Fruit fly (Drosophila melanogaster): ENCODE data around the gene PH4alphaEFB.
A peak's percentile ranks its signal among the peaks of the same experiment; 100 is the strongest.

PH4alphaEFB gene

DNA sequence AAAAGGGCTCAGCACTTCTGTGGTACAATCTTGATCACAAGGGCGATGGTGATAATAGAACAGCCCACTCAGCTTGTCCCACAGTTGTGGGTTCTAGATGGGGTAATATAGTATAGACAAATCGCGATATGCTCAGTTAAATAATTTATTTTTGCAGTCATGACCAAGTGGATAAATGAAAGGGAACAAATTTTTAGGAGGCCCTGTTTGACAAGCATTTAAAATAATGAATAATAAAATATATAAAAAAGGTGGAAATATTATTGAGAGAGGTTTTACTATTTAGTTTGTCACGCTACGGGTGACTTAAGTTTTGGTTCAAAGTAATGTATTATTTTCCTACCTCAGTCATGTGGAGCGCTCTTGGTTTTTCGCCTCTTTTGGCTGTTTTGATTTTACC is 41.9 kb downstream of the PH4alphaEFB start, which contains the start of gene CG34041:
Gene CG34041 (plus strand): TSS at position 301 of the 400 bp plus-strand sequence.
- TF ChIP-seq Snoo (tag; optimal IDR thresholded peaks at IDR 0.05): no peak
- TF ChIP-seq CG8159 (tag; optimal IDR thresholded peaks at IDR 0.05): no peak
- no peak for TF ChIP-seq CG12605 (GFP tag; IDR thresholded peaks at IDR 0.05)

DNA sequence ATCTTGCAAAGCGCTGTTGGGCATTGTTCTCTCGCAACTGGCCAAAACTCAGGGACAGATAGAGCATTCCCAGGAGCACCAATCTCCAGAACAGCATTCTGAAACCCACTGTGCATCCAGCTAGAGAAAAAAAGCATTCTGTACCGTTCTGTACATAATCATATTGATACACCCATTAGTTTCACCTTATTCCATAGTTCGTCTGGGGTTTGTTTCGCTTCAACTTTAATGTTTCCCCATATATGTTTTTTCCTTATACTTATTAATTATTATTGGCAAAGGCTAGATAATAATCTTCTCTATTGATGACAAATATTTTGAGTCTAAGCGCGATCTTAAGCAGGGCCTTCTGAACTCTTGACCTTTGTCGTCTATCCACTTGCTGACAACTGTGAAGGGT is 46.3 kb downstream of the PH4alphaEFB start, which contains the start of gene PH4alphaNE2:
Gene PH4alphaNE2 (minus strand): TSS at position 101 of the 400 bp plus-strand sequence.
- TF ChIP-seq Ets98B (GFP tag; IDR thresholded peaks at IDR 0.05): no peak

DNA sequence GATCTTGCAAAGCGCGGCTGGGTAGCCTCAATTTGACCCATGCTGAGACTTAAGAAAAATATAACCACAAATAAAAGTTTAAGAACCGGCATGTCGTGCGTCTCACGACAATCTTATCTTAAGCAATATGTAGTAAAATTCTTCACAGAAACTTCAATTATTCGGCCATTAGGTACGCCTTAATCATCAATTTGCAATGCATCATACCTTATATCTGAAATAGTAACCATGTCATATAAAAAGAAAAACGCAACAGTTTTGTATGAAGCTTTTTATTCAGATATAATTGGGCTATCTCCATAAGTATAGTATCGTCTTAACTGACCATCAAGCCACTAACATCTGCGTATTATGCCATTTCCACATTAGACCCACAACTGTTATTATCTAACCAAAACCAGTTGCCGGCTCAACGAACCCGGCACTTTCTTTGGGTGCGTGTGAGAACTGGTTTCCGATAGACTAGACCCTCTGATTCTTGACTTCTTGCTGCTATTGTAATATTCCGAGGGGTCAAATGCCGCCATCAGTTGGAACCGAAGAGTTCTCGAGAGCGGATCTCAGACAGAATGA is 48.5 kb downstream of the PH4alphaEFB start, which contains the start of the genes CG31524 and CG9698:
Gene CG31524 (minus strand): TSS at position 101 of the 573 bp plus-strand sequence.
Gene CG9698 (plus strand): TSS at position 523 of the 573 bp plus-strand sequence.
- no peak for TF ChIP-seq CG9948 (tag; optimal IDR thresholded peaks at IDR 0.05)
- no peak for TF ChIP-seq Snoo (tag; optimal IDR thresholded peaks at IDR 0.05)
- TF ChIP-seq CG32121 (GFP tag; IDR thresholded peaks at IDR 0.05): no peak
- no peak for TF ChIP-seq CG8301 (tag; optimal IDR thresholded peaks at IDR 0.05)
- TF ChIP-seq CG10348 (GFP tag; IDR thresholded peaks at IDR 0.05): no peak
- TF ChIP-seq CG8159 (tag; optimal IDR thresholded peaks at IDR 0.05): no peak
- TF ChIP-seq rn (GFP tag; IDR thresholded peaks at IDR 0.05): no peak
- TF ChIP-seq fd96Ca (GFP tag; IDR thresholded peaks at IDR 0.05): no peak
- no peak for TF ChIP-seq Pif1A (GFP tag; optimal IDR thresholded peaks at IDR 0.05)
- no peak for TF ChIP-seq gl (tag; optimal IDR thresholded peaks at IDR 0.05)
- TF ChIP-seq CG13204 (GFP tag; optimal IDR thresholded peaks at IDR 0.05): no peak

DNA sequence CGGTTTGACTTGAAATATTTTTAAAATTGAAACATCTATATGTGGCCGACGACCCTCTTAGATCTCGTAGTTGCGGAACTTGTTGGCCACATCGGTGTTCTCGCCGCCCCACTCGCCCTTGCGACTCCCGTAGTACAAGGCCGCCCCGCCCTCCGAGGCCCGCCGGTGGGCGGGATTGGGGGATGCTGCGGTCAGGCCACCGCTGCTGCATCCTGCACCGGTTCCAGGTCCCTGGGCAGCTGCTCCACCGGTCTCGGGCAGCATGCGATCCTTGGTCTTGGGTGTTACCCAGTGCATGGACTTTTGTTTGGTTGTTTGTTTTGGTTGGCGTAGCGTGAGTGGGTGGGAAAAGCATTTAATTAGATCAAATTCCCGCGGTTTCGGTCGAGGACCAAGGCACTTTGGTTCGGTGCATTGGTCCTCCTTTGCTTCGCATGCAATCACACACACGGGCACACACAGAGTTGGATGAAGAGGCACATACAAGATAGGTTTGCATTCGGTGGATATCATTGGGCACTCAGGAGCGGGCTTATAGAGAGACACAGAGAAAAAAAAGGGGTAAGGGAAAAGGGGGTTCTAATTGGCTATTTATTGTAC is 52.5 kb downstream of the PH4alphaEFB start:
- no peak for TF ChIP-seq D1 (tag; optimal IDR thresholded peaks at IDR 0.05)
- no peak for TF ChIP-seq CG13204 (GFP tag; optimal IDR thresholded peaks at IDR 0.05)
- TF ChIP-seq CG12605 (GFP tag; IDR thresholded peaks at IDR 0.05): no peak
- TF ChIP-seq gl (tag; optimal IDR thresholded peaks at IDR 0.05): no peak
- no peak for TF ChIP-seq CG8301 (tag; optimal IDR thresholded peaks at IDR 0.05)

DNA sequence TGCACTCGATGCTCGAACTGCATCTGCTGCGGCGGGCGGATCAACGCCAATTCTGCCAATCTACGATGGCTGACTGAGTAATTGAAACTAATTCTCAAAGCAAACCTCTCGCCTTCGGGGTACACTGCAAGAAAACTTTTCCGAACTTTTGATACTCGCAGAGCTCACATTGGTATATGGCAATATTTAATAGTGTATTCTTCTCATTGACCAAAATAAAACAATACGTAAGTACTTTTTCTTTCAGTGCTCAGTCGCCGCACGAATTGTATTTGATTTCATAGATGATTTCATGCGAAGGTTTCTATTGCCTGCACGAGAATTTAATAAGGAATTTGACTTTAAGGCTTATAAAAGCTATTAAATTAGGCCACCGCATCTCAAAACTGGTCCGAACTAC is 59.8 kb downstream of the PH4alphaEFB start:
- TF ChIP-seq Snoo (tag; optimal IDR thresholded peaks at IDR 0.05): no peak
- TF ChIP-seq D1 (tag; optimal IDR thresholded peaks at IDR 0.05): no peak
- TF ChIP-seq fd96Ca (GFP tag; IDR thresholded peaks at IDR 0.05): peak; percentile 42; the same call in 1 of the 3 replicates
- no peak for TF ChIP-seq Pif1A (GFP tag; optimal IDR thresholded peaks at IDR 0.05)
- TF ChIP-seq gl (tag; optimal IDR thresholded peaks at IDR 0.05): no peak
- TF ChIP-seq Pif1B (GFP tag; optimal IDR thresholded peaks at IDR 0.05): no peak
- no peak for TF ChIP-seq EcR (GFP tag; optimal IDR thresholded peaks at IDR 0.05)
- TF ChIP-seq CG8159 (tag; optimal IDR thresholded peaks at IDR 0.05): no peak
- peak; percentile 58 for TF ChIP-seq Ets98B (GFP tag; IDR thresholded peaks at IDR 0.05)
- TF ChIP-seq CG9948 (tag; optimal IDR thresholded peaks at IDR 0.05): no peak
- peak; percentile 9 for TF ChIP-seq CG14655 (GFP tag; optimal IDR thresholded peaks at IDR 0.05)
- no peak for TF ChIP-seq CG17806 (tag; optimal IDR thresholded peaks at IDR 0.05)
- no peak for TF ChIP-seq CG32121 (GFP tag; IDR thresholded peaks at IDR 0.05)
- peak; percentile 62; the same call in 2 of the 3 replicates for TF ChIP-seq CG4496 (GFP tag; IDR thresholded peaks at IDR 0.05)
- no peak for TF ChIP-seq CG15710 (tag; optimal IDR thresholded peaks at IDR 0.05)
- TF ChIP-seq CG34367 (tag; optimal IDR thresholded peaks at IDR 0.05): no peak

DNA sequence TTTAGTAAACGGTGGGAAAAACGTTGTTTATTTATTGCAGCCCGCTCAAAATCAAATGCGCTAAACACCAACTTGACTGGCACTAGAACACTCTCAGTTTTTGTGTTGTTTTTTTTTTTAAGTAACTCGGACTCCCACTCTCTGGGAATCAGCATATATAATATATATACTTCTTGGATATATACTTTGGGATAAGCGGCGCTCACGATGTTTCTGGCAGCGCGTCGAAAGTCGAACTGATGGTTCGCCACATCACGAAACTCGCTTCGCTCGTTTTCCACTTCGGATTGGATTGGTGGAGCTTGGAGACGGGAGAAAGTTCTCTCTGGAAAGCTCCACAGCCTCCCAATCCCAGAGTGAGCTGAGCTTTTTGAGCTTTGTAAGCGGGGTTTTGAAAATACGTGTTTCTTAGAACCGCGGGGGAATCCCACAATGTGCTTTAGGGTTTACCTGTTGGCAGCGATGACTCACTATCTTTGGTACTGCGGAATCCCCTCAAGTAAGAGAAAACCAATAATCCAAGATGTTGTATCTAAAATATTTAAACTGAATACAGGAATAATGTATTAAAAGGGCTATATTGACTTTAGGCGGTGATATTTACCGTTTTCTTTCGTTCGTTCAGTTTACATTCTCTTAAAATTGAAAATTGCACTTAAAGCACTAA is 61.1 kb downstream of the PH4alphaEFB start, which contains the start of gene jdp:
Gene jdp (minus strand): TSS at position 239 of the 667 bp plus-strand sequence.
- TF ChIP-seq CG12605 (GFP tag; IDR thresholded peaks at IDR 0.05) (peak; percentile 51; the same call in 1 of the 2 replicates), Pif1B (GFP tag; optimal IDR thresholded peaks at IDR 0.05) (peak; percentile 60), CG32121 (GFP tag; IDR thresholded peaks at IDR 0.05) (peak; percentile 63; the same call in 1 of the 2 replicates), CG17806 (tag; optimal IDR thresholded peaks at IDR 0.05) (no peak), Ets98B (GFP tag; IDR thresholded peaks at IDR 0.05) (peak; percentile 55; the same call in 1 of the 2 replicates), Snoo (tag; optimal IDR thresholded peaks at IDR 0.05) (no peak), CG4496 (GFP tag; IDR thresholded peaks at IDR 0.05) (peak; percentile 63; the same call in 2 of the 3 replicates), CG13204 (GFP tag; optimal IDR thresholded peaks at IDR 0.05) (no peak), CG10348 (GFP tag; IDR thresholded peaks at IDR 0.05) (no peak), CG34367 (tag; optimal IDR thresholded peaks at IDR 0.05) (no peak), CG15710 (tag; optimal IDR thresholded peaks at IDR 0.05) (no peak), rn (GFP tag; IDR thresholded peaks at IDR 0.05) (no peak), CG14655 (GFP tag; optimal IDR thresholded peaks at IDR 0.05) (no peak), Pif1A (GFP tag; optimal IDR thresholded peaks at IDR 0.05) (peak; percentile 32), CG8159 (tag; optimal IDR thresholded peaks at IDR 0.05) (peak; percentile 5), gl (tag; optimal IDR thresholded peaks at IDR 0.05) (no peak), CG8301 (tag; optimal IDR thresholded peaks at IDR 0.05) (no peak), CG9948 (tag; optimal IDR thresholded peaks at IDR 0.05) (no peak), EcR (GFP tag; optimal IDR thresholded peaks at IDR 0.05) (no peak), fd96Ca (GFP tag; IDR thresholded peaks at IDR 0.05) (no peak; the same call in 2 of the 3 replicates), D1 (tag; optimal IDR thresholded peaks at IDR 0.05) (no peak)
